Fruit fly (Drosophila melanogaster): ENCODE measurements around the gene NTPase.

Gene NTPase

DNA sequence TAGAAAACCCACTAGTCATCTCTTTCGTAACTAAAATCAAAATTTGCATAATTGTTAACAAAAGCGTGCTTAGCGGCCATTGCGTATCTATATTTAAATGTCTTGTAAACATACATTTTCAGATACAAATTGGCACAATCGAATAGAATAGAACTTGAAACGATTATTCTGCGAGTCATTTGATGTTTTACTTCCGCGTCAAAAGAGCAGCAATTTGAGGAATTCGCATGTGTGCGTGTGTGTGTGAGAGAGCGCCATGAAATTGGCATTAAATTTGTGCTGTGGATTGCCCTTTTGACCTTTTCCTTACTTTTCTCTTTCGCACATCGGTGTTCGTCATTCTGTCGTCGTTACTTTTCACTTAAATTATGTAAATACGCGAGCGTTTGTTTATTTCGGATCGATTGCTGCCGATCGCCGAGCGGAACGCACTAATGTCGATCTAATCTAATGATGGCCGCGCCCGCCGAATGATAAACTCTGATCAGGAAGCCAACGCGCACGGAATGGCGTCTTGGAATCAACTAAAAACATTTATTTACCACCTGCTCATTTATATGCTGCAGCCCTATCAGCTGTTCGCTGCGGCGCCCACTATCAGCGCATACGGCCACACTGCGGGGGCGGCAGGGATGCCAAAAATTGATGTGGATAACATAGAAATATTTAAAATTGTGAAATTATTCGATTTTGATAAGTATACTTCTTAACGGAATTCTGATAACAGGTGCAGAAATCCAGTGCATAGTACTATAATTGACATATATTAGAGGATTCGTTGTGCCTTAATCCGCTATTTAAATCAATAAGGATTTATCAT, 757 bp downstream of the NTPase start (continued):
- peak; percentile 52 for TF ChIP-seq CG13424 (tag; optimal IDR thresholded peaks at IDR 0.05)
- no peak for TF ChIP-seq Sin3A (optimal IDR thresholded peaks at IDR 0.05)
- TF ChIP-seq Mrtf (GFP tag; IDR thresholded peaks at IDR 0.05) = peak; percentile 53; the same call in 1 of the 3 replicates
- peak; percentile 5 for TF ChIP-seq YL-1 (GFP tag; optimal IDR thresholded peaks at IDR 0.05)
- peak; percentile 13 for TF ChIP-seq Antp (GFP tag; optimal IDR thresholded peaks at IDR 0.05)
- no peak for TF ChIP-seq bab2 (GFP tag; optimal IDR thresholded peaks at IDR 0.05)
- no peak for TF ChIP-seq fd96Cb (tag; optimal IDR thresholded peaks at IDR 0.05)
- peak; percentile 84 for TF ChIP-seq CG17186 (GFP tag; optimal IDR thresholded peaks at IDR 0.05)
- TF ChIP-seq CG13296 (GFP tag; optimal IDR thresholded peaks at IDR 0.05) = peak; percentile 57
- TF ChIP-seq pita (GFP tag; optimal IDR thresholded peaks at IDR 0.05) = no peak
- TF ChIP-seq Dp (GFP tag; optimal IDR thresholded peaks at IDR 0.05) = peak; percentile 68
- TF ChIP-seq CG7987 (GFP tag; optimal IDR thresholded peaks at IDR 0.05) = peak; percentile 83
- no peak for TF ChIP-seq Oli (tag; optimal IDR thresholded peaks at IDR 0.05)
- TF ChIP-seq CG31441 (GFP tag; IDR thresholded peaks at IDR 0.05) = no peak; the same call in 1 of the 2 replicates
- TF ChIP-seq ftz-f1 (GFP tag; optimal IDR thresholded peaks at IDR 0.05) = peak; percentile 52
- peak; percentile 62 for TF ChIP-seq gro (GFP tag; optimal IDR thresholded peaks at IDR 0.05)
- TF ChIP-seq H15 (GFP tag; IDR thresholded peaks at IDR 0.05) = no peak
- TF ChIP-seq CG32767 (GFP tag; IDR thresholded peaks at IDR 0.05) = no peak
- no peak for TF ChIP-seq CG1602 (GFP tag; optimal IDR thresholded peaks at IDR 0.05)
- peak; percentile 72 for TF ChIP-seq Deaf1 (tag; optimal IDR thresholded peaks at IDR 0.05)
- no peak for TF ChIP-seq Spps (tag; optimal IDR thresholded peaks at IDR 0.05)
- TF ChIP-seq sna (GFP tag; IDR thresholded peaks at IDR 0.05; ENCODE audit: partially characterized antibody) = 0 out of 2 replicates have a peak, but pooled peaks have one; percentile 34
- peak; percentile 37 for TF ChIP-seq CG17802 (tag; optimal IDR thresholded peaks at IDR 0.05)
- peak; percentile 30 for TF ChIP-seq mam (GFP tag; optimal IDR thresholded peaks at IDR 0.05)
- TF ChIP-seq CHES-1-like (GFP tag; optimal IDR thresholded peaks at IDR 0.05) = peak; percentile 78
- no peak for TF ChIP-seq odd (GFP tag; optimal IDR thresholded peaks at IDR 0.05)
- TF ChIP-seq sug (tag; optimal IDR thresholded peaks at IDR 0.05) = peak; percentile 74
- TF ChIP-seq Doc3 (GFP tag; IDR thresholded peaks at IDR 0.05; ENCODE audit: partially characterized antibody) = no peak
- TF ChIP-seq Sox102F (GFP tag; optimal IDR thresholded peaks at IDR 0.05) = peak; percentile 16
- peak; percentile 53 for TF ChIP-seq CG7556 (GFP tag; optimal IDR thresholded peaks at IDR 0.05)
- TF ChIP-seq CG18599 (GFP tag; optimal IDR thresholded peaks at IDR 0.05) = peak; percentile 29
- no peak for TF ChIP-seq chif (GFP tag; optimal IDR thresholded peaks at IDR 0.05)
- TF ChIP-seq CG8281 (tag; optimal IDR thresholded peaks at IDR 0.05) = peak; percentile 44
- peak; percentile 98 for TF ChIP-seq kah (GFP tag; optimal IDR thresholded peaks at IDR 0.05)
- no peak for TF ChIP-seq CG1233 (GFP tag; optimal IDR thresholded peaks at IDR 0.05)
- TF ChIP-seq Doc2 (GFP tag; IDR thresholded peaks at IDR 0.05) = no peak
- no peak for TF ChIP-seq corto (GFP tag; optimal IDR thresholded peaks at IDR 0.05)
- no peak for TF ChIP-seq CG11696 (GFP tag; IDR thresholded peaks at IDR 0.05)
- TF ChIP-seq Atf6 (GFP tag; IDR thresholded peaks at IDR 0.05) = peak; percentile 31
- TF ChIP-seq scrt (GFP tag; optimal IDR thresholded peaks at IDR 0.05) = peak; percentile 60
- TF ChIP-seq dati (GFP tag; IDR thresholded peaks at IDR 0.05) = no peak
- no peak for TF ChIP-seq NK7.1 (GFP tag; optimal IDR thresholded peaks at IDR 0.05)
- TF ChIP-seq Atf3 (GFP tag; optimal IDR thresholded peaks at IDR 0.05) = no peak
- TF ChIP-seq ro (GFP tag; IDR thresholded peaks at IDR 0.05) = no peak
- TF ChIP-seq CG32532 (GFP tag; IDR thresholded peaks at IDR 0.05) = peak; percentile 70
- no peak for TF ChIP-seq hb (GFP tag; IDR thresholded peaks at IDR 0.05; ENCODE audit: partially characterized antibody)
- TF ChIP-seq ab (GFP tag; optimal IDR thresholded peaks at IDR 0.05) = no peak
- TF ChIP-seq Bgb (GFP tag; IDR thresholded peaks at IDR 0.05; ENCODE audit: partially characterized antibody) = peak; percentile 59
- peak; percentile 50 for TF ChIP-seq Myb (GFP tag; optimal IDR thresholded peaks at IDR 0.05)

All from whole organism, embryonic.